Fruit fly (Drosophila melanogaster): Measurements from ENCODE around the gene Herc4.

Gene Herc4

DNA sequence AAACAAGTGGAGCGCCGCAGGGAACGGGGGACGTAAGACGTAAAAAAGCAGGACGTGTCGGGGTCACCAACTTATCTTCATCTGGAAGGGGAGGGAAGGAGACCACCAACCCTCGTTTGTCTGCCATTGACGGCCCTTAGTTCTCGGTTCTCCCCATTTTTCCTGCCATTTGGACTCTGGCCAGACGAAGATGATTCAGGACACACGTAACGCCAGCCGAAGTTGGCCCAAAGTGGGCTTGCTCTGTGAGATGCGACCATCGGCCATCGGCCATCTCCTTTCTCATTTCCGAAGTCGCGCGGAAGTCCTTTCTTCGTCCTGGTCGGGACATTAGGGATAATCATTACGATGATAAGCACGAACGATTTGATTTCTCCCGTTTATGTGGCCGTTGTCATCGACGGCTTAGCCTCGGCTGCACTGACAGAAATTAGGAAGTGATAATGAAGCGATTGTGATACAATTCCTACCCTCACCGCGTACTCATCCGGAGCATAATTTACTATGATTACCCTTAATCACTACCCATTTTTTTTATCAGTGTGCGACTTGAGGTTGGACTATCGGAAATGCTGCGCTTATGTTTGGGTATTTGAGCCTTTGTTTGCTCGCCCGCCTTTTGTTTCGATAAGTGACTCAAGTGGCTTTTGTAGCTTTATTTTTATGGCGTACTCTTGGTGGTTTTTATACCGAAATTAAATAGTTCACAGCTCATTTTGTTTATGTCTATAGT is 32.4 kb upstream of the Herc4 start:
- no peak for TF ChIP-seq CG33017 (tag; optimal IDR thresholded peaks at IDR 0.05)
- no peak for TF ChIP-seq CG7101 (tag; optimal IDR thresholded peaks at IDR 0.05)
- TF ChIP-seq kay (GFP tag; ENCODE audit: borderline replicate concordance): no peak

DNA sequence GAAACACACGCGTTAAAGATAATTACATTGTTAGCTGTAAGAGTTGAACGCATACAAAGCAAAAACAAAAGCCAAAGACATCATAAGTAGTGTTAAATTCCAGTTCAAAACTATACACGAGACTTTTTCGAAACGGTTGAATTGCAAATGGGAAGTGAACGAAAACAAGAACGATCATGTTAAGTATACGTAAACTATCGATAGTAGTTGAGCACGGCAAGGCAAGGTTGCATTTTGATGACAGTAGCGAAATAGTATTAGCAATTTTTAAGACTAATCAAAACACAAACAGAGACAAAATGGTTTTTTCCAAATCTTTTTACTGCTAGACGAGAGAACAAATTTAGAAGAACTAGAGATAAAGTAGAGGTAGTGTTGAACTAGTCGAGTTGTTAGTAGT is 18.7 kb upstream of the Herc4 start:
- no peak for TF ChIP-seq CG7101 (tag; optimal IDR thresholded peaks at IDR 0.05)
- no peak for TF ChIP-seq cic (GFP tag; optimal IDR thresholded peaks at IDR 0.05)
- no peak for TF ChIP-seq CG11617 (GFP tag; optimal IDR thresholded peaks at IDR 0.05)
- TF ChIP-seq bab1 (GFP tag; optimal IDR thresholded peaks at IDR 0.05): no peak
- no peak for TF ChIP-seq cnc (optimal IDR thresholded peaks at IDR 0.05)
- TF ChIP-seq CG33017 (tag; optimal IDR thresholded peaks at IDR 0.05): no peak
- no peak for TF ChIP-seq ovo (GFP tag; optimal IDR thresholded peaks at IDR 0.05)

DNA sequence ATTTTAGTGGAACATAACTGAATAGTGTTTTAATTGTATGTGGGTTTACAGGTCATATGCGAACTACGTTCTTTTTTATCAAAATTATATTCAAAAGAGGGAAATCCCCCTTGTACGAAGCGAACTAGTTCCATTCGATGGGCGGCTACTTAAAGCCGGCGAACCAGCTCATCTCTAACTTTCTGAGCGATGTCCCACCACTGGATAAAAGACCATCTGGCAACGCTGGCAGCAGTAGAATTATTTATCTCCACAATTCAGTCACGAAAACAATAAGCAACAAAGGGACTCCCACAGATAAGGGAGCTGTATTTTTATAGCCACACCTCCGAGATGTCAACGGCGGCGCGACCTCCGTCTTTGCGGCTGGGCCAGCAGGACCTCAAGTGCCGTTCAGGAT is 17.8 kb upstream of the Herc4 start, which contains the start of gene Rabex-5:
Gene Rabex-5 (plus strand): TSS at position 221 of the 400 bp plus-strand sequence.
- TF ChIP-seq pad (GFP tag; optimal IDR thresholded peaks at IDR 0.05) (peak; percentile 2), tj (GFP tag; optimal IDR thresholded peaks at IDR 0.05) (no peak), CG1620 (GFP tag; optimal IDR thresholded peaks at IDR 0.05) (peak; percentile 49)

DNA sequence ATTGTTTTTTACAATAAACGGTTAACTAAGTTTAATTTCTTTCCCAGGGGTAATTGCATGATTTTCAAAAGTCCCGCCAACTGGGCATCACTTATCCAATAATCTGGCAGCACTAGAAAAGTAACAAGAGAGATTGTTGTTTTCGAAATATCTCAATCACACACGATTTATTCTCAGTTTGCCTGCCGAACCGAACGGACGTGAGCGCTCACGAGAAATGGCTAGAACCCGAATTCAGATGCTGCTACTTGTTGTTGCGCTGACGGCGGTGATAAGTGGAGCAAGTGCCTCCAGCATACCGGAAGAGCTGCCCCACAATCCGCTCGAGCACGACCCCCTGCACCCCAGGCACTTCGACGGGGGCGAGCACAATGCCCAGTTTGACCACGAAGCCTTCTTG is 15.0 kb upstream of the Herc4 start, which contains the start of gene scf:
Gene scf (plus strand): TSS at position 164 of the 400 bp plus-strand sequence.
- TF ChIP-seq CG1620 (GFP tag; optimal IDR thresholded peaks at IDR 0.05) (no peak), bab1 (GFP tag; optimal IDR thresholded peaks at IDR 0.05) (peak; percentile 37)

dm6 chr3L:1300076-1300635 is 13.3 kb upstream of the Herc4 start:
- TF ChIP-seq bab1 (GFP tag; optimal IDR thresholded peaks at IDR 0.05) (peak; percentile 91), Clk (GFP tag; optimal IDR thresholded peaks at IDR 0.05) (no peak), kay (GFP tag; ENCODE audit: borderline replicate concordance) (no peak), CG33017 (tag; optimal IDR thresholded peaks at IDR 0.05) (peak; percentile 52), CG12768 (GFP tag; optimal IDR thresholded peaks at IDR 0.05) (peak; percentile 3), CG11617 (GFP tag; optimal IDR thresholded peaks at IDR 0.05) (peak; percentile 52), CG7045 (GFP tag; optimal IDR thresholded peaks at IDR 0.05) (peak; percentile 44), ovo (GFP tag; optimal IDR thresholded peaks at IDR 0.05) (no peak), tj (GFP tag; optimal IDR thresholded peaks at IDR 0.05) (peak; percentile 98), CG14711 (tag; optimal IDR thresholded peaks at IDR 0.05) (peak; percentile 80), CG5204 (GFP tag; optimal IDR thresholded peaks at IDR 0.05) (no peak), Mnt (GFP tag; optimal IDR thresholded peaks at IDR 0.05) (no peak), CG1620 (GFP tag; optimal IDR thresholded peaks at IDR 0.05) (no peak), CG7101 (tag; optimal IDR thresholded peaks at IDR 0.05) (peak; percentile 76), cnc (optimal IDR thresholded peaks at IDR 0.05) (no peak), Hr96 (GFP tag; optimal IDR thresholded peaks at IDR 0.05) (no peak), toe (GFP tag; optimal IDR thresholded peaks at IDR 0.05) (no peak), pad (GFP tag; optimal IDR thresholded peaks at IDR 0.05) (peak; percentile 67), Crg-1 (GFP tag; optimal IDR thresholded peaks at IDR 0.05) (no peak), cic (GFP tag; optimal IDR thresholded peaks at IDR 0.05) (no peak)

dm6 chr3L:1302234-1302949 is 11.1 kb upstream of the Herc4 start, which contains the start of the genes Rac1 and Acat2:
TSS of gene Rac1 (minus strand) at chr3L:1302683.
TSS of gene Acat2 (plus strand) at chr3L:1302944.
- TF ChIP-seq CG14711 (tag; optimal IDR thresholded peaks at IDR 0.05) (peak; percentile 17), bab1 (GFP tag; optimal IDR thresholded peaks at IDR 0.05) (peak; percentile 44), CG1620 (GFP tag; optimal IDR thresholded peaks at IDR 0.05) (peak; percentile 29), CG7101 (tag; optimal IDR thresholded peaks at IDR 0.05) (no peak), CG11617 (GFP tag; optimal IDR thresholded peaks at IDR 0.05) (peak; percentile 3)

- no peak for TF ChIP-seq Hr96 (GFP tag; optimal IDR thresholded peaks at IDR 0.05)
Measured at dm6 chr3L:1302950-1303352, 10.5 kb upstream of the Herc4 start.

- TF ChIP-seq CG33017 (tag; optimal IDR thresholded peaks at IDR 0.05) (peak; percentile 21), Crg-1 (GFP tag; optimal IDR thresholded peaks at IDR 0.05) (no peak), cic (GFP tag; optimal IDR thresholded peaks at IDR 0.05) (peak; percentile 73), CG12768 (GFP tag; optimal IDR thresholded peaks at IDR 0.05) (peak; percentile 20), toe (GFP tag; optimal IDR thresholded peaks at IDR 0.05) (no peak), kay (GFP tag; ENCODE audit: borderline replicate concordance) (no peak)
Measured at dm6 chr3L:1305317-1305716, 8.2 kb upstream of the Herc4 start.

All from whole organism, adult.